Fruit fly (Drosophila melanogaster): ENCODE results near the gene Six4.

Six4 gene

DNA sequence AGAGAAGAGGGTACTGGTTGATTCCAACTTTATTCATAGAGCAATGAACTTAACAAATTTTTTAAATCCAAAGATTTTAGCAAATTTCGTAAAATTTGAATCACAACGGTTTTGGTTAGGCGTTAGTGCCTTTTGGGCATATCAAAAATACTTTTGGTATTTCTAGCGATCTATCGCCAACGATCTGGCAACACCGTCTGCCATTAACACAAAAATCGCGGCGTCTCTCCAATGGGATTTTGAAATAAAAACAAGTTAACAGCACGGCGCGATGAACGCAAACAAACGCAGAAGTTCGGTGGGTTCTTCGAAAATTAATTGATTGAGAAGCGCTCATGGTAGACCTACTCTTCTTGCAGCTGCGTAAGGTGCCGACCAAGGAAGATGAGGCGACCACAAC, 7.6 kb upstream of the Six4 start, which contains the start of gene Spc105R (continued):
- TF ChIP-seq Dp (GFP tag; optimal IDR thresholded peaks at IDR 0.05) (peak; percentile 86), CG7271 (tag; optimal IDR thresholded peaks at IDR 0.05) (no peak), CTCF (GFP tag; optimal IDR thresholded peaks at IDR 0.05) (peak; percentile 46), Pdp1 (GFP tag; optimal IDR thresholded peaks at IDR 0.05) (no peak), CG3847 (GFP tag; IDR thresholded peaks at IDR 0.05) (0 out of 2 replicates have a peak, but pooled peaks have one; percentile 25), ERR (GFP tag; optimal IDR thresholded peaks at IDR 0.05) (no peak), CG14860 (GFP tag; IDR thresholded peaks at IDR 0.05; ENCODE audit: partially characterized antibody) (no peak), CG34224 (GFP tag; IDR thresholded peaks at IDR 0.05; ENCODE audit: partially characterized antibody) (0 out of 3 replicates have a peak, but pooled peaks have one; percentile 29), CG33213 (GFP tag; optimal IDR thresholded peaks at IDR 0.05) (peak; percentile 73), vnd (GFP tag; IDR thresholded peaks at IDR 0.05; ENCODE audit: partially characterized antibody) (peak; percentile 35; the same call in 1 of the 3 replicates), CG17186 (GFP tag; optimal IDR thresholded peaks at IDR 0.05) (peak; percentile 9), CG6175 (GFP tag; IDR thresholded peaks at IDR 0.05) (no peak), Ets97D (GFP tag; optimal IDR thresholded peaks at IDR 0.05) (peak; percentile 86), Hr78 (GFP tag; optimal IDR thresholded peaks at IDR 0.05) (no peak), shn (GFP tag; optimal IDR thresholded peaks at IDR 0.05) (no peak), Dfd (GFP tag; optimal IDR thresholded peaks at IDR 0.05) (no peak), CG7745 (tag; optimal IDR thresholded peaks at IDR 0.05) (no peak), Lhr (GFP tag; optimal IDR thresholded peaks at IDR 0.05) (peak; percentile 96), Sox100B (GFP tag; optimal IDR thresholded peaks at IDR 0.05) (no peak), CG18262 (tag; optimal IDR thresholded peaks at IDR 0.05) (no peak), CG6854 (GFP tag; optimal IDR thresholded peaks at IDR 0.05) (no peak), CG32772 (GFP tag; IDR thresholded peaks at IDR 0.05) (no peak), btn (GFP tag; optimal IDR thresholded peaks at IDR 0.05) (no peak), sisA (GFP tag; IDR thresholded peaks at IDR 0.05) (no peak), Meics (GFP tag; optimal IDR thresholded peaks at IDR 0.05) (no peak), CG4730 (GFP tag; IDR thresholded peaks at IDR 0.05) (no peak), jigr1 (GFP tag; IDR thresholded peaks at IDR 0.05) (no peak), stwl (tag; optimal IDR thresholded peaks at IDR 0.05) (peak; percentile 47), Sin3A (optimal IDR thresholded peaks at IDR 0.05) (peak; percentile 47), az2 (GFP tag; optimal IDR thresholded peaks at IDR 0.05) (no peak), ara (GFP tag; IDR thresholded peaks at IDR 0.05) (no peak), CG31441 (GFP tag; IDR thresholded peaks at IDR 0.05) (no peak), MBD-R2 (GFP tag; IDR thresholded peaks at IDR 0.05) (peak; percentile 74), nmo (GFP tag; optimal IDR thresholded peaks at IDR 0.05) (peak; percentile 31), pan (optimal IDR thresholded peaks at IDR 0.05) (no peak), pan (GFP tag; optimal IDR thresholded peaks at IDR 0.05 in 1 of 2, IDR thresholded peaks at IDR 0.05 in 1 of 2) (no peak), dmrt11E (tag; optimal IDR thresholded peaks at IDR 0.05) (no peak), CG7357 (GFP tag; IDR thresholded peaks at IDR 0.05) (no peak), Tbp (GFP tag; optimal IDR thresholded peaks at IDR 0.05) (no peak), CG12104 (GFP tag; optimal IDR thresholded peaks at IDR 0.05) (no peak), CG10209 (GFP tag; optimal IDR thresholded peaks at IDR 0.05) (no peak), Dll (GFP tag; IDR thresholded peaks at IDR 0.05; ENCODE audit: partially characterized antibody) (peak; percentile 53; the same call in 2 of the 4 replicates), peb (GFP tag; IDR thresholded peaks at IDR 0.05) (no peak), BtbVII (GFP tag; optimal IDR thresholded peaks at IDR 0.05) (no peak), ash1 (GFP tag; optimal IDR thresholded peaks at IDR 0.05) (no peak), Neu2 (GFP tag; optimal IDR thresholded peaks at IDR 0.05; ENCODE audit: borderline replicate concordance) (no peak), slbo (GFP tag; IDR thresholded peaks at IDR 0.05) (no peak), B-H1 (GFP tag; IDR thresholded peaks at IDR 0.05) (no peak), slou (GFP tag; optimal IDR thresholded peaks at IDR 0.05) (no peak), Spps (tag; optimal IDR thresholded peaks at IDR 0.05) (no peak), ase (GFP tag; IDR thresholded peaks at IDR 0.05) (no peak), Stat92E (GFP tag; optimal IDR thresholded peaks at IDR 0.05) (peak in 1 of 3 experiments; percentile 9)

All from whole organism, embryonic.